Worm (Caenorhabditis elegans) whole organism, midembryonic: ENCODE data around the gene C34D10.5.

Source experiments
- T22C8.4 ChIP-seq: fragments of 200-800 bp; sonication (Bioruptor generic); IDR thresholded peaks from 2 replicates; pipeline ENCODE4 v1.3.6; 2022; ENCODE audit warnings: missing genetic modification characterization, missing compliant biosample characterization
- cog-1 ChIP-seq: sonication (generic microtip); optimal IDR thresholded peaks from 2 replicates; lab custom pipeline; 2016; ENCODE audit warnings: missing genetic modification characterization, missing compliant biosample characterization
- flt-1 ChIP-seq: fragments of 200-800 bp; sonication (Bioruptor generic); IDR thresholded peaks from 2 replicates; pipeline ENCODE4 v1.3.6; 2022; ENCODE audit warnings: missing genetic modification characterization, missing compliant biosample characterization
- klf-2 ChIP-seq: fragments of 200-800 bp; sonication (Bioruptor generic); conservative IDR thresholded peaks from 2 replicates; pipeline ENCODE4 v1.3.6; 2022; ENCODE audit warnings: missing genetic modification reagents, missing genetic modification characterization, missing compliant biosample characterization
- med-1 ChIP-seq: sonication (generic microtip); optimal IDR thresholded peaks from 2 replicates; lab custom pipeline; 2017; ENCODE audit warnings: missing genetic modification characterization, mild to moderate bottlenecking, missing compliant biosample characterization, antibody characterized with exemption, missing genetic modification reagents; ENCODE audit not compliant: insufficient read depth
- ref-1 ChIP-seq: fragments of 200-800 bp; sonication (Bioruptor generic); conservative IDR thresholded peaks from 2 replicates; pipeline ENCODE4 v1.3.6; 2022; ENCODE audit warnings: missing genetic modification reagents, missing genetic modification characterization, missing compliant biosample characterization
- tab-1 ChIP-seq: fragments of 200-800 bp; sonication (Bioruptor generic); IDR thresholded peaks from 2 replicates; pipeline ENCODE4 v1.3.6; 2022; ENCODE audit warnings: missing genetic modification characterization, missing compliant biosample characterization
- ztf-23 ChIP-seq: fragments of 200-800 bp; sonication (Bioruptor generic); IDR thresholded peaks from 2 replicates; pipeline ENCODE4 v1.3.6; 2022; ENCODE audit warnings: missing genetic modification reagents, missing genetic modification characterization, missing compliant biosample characterization
- ztf-29 ChIP-seq: fragments of 200-800 bp; sonication (Bioruptor generic); IDR thresholded peaks from 2 replicates; pipeline ENCODE4 v1.3.6; 2022; ENCODE audit warnings: missing genetic modification reagents, missing genetic modification characterization, missing compliant biosample characterization

ce11 chrX:8053008-8053441 is 35.2 kb downstream of the C34D10.5 start:
- TF ChIP-seq tab-1 (GFP tag; lab: Robert Waterston, UW), result no peak
- TF ChIP-seq cog-1 (tag; lab: Kevin White, UChicago), result no peak
- no peak for TF ChIP-seq med-1 (GFP tag; lab: Kevin White, UChicago)
- no peak for TF ChIP-seq ztf-29 (GFP tag; lab: Robert Waterston, UW)
- TF ChIP-seq klf-2, result no peak
- TF ChIP-seq flt-1 (GFP tag; lab: Robert Waterston, UW), result no peak
- TF ChIP-seq ztf-23 (GFP tag; lab: Robert Waterston, UW), result no peak
- no peak for TF ChIP-seq T22C8.4
- no peak for TF ChIP-seq ref-1 (GFP tag; lab: Robert Waterston, UW)
